Worm (Caenorhabditis elegans): Measurements from ENCODE around the gene srbc-56.
"Not testable (repeated sequence)": the region's sequence is repeated elsewhere in the genome, so short reads cannot be mapped to it uniquely, and the experiment has no call there.

srbc-56 gene

DNA sequence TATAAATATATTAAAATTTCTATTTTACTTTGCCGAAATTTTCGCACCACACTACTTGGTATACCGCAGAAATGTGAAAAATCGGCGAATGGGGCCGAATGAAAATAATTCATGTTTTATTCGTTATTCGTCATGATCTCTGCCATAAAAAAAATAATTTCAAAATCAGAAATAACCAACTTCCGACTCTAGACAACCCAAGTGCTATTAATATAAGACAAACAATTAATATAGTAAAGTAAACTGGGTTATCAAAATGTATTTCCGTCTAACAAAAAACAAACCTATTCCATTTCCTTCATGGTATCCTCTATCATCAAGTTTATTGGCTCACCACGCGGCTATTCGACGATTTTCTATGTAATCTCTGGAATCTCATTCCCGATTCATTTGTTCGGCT, 34.4 kb upstream of the srbc-56 start, which contains the start of gene srh-293:
Gene srh-293 (plus strand): TSS at position 301 of the 400 bp plus-strand sequence.
- TF ChIP-seq C08G9.2 (tag; optimal IDR thresholded peaks at IDR 0.05): no peak
- no peak for TF ChIP-seq pros-1 (tag; optimal IDR thresholded peaks at IDR 0.05)
- no peak for TF ChIP-seq nfya-1 (tag; optimal IDR thresholded peaks at IDR 0.05)
- TF ChIP-seq ceh-22 (tag; optimal IDR thresholded peaks at IDR 0.05): no peak
- no peak for TF ChIP-seq mec-3 (tag; optimal IDR thresholded peaks at IDR 0.05; ENCODE audit: borderline replicate concordance)
- TF ChIP-seq elt-2 (tag; optimal IDR thresholded peaks at IDR 0.05): no peak
- no peak for TF ChIP-seq hlh-13 (GFP tag; optimal IDR thresholded peaks at IDR 0.05)
- no peak for TF ChIP-seq elt-4 (tag; optimal IDR thresholded peaks at IDR 0.05)

DNA sequence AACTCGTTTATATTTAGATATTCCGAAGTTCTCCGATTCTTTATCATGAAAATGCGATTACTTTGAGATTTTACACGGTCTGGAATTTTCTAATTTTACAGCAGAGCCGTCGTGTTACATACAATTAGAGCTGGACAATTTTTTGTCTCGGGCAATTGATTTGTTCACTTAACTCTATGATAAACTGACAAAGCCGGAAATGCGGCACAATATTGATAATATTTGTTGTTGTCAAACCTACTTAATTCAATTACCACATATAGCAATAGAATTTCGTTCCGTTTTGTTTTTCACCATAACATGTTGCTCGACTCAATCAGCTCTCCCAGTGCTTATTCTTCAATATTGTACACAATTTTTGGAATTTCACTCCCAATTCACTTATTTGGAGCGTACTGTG, 31.6 kb upstream of the srbc-56 start, which contains the start of gene srh-299:
Gene srh-299 (plus strand): TSS at position 301 of the 400 bp plus-strand sequence.
- no peak for TF ChIP-seq sdc-2 (tag; optimal IDR thresholded peaks at IDR 0.05)
- no peak for TF ChIP-seq ttx-3 (tag; optimal IDR thresholded peaks at IDR 0.05)
- no peak for TF ChIP-seq ceh-34 (tag; optimal IDR thresholded peaks at IDR 0.05)
- TF ChIP-seq unc-3 (GFP tag; conservative IDR thresholded peaks at IDR 0.05): no peak
- no peak for TF ChIP-seq unc-3 (tag; optimal IDR thresholded peaks at IDR 0.05)
- no peak for TF ChIP-seq eyg-1 (tag; optimal IDR thresholded peaks at IDR 0.05)

DNA sequence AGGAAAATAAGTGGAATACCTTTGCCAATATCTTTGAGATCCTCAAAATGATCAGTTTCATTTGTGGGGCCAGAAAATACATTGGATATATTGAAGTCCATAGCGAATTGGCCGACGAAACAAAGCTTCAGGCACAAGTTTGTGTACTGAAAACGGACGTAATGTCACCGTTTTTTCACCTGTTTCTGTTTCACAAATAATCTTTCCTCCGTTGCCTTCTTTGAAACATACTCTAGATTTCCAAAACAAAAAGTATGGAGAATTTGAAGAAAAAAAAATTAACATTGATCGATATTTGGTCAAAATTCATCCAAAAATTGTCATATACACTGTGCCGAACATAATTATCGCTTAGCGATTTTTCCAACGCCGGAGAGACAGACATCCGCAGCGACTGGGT, 31.1 kb upstream of the srbc-56 start, which contains the start of gene srz-12:
Gene srz-12 (minus strand): TSS at position 101 of the 400 bp plus-strand sequence.
- TF ChIP-seq ceh-22 (tag; optimal IDR thresholded peaks at IDR 0.05) (no peak), F13H6.1 (tag; optimal IDR thresholded peaks at IDR 0.05) (no peak), unc-55 (GFP tag; optimal IDR thresholded peaks at IDR 0.05) (no peak), lin-11 (tag; optimal IDR thresholded peaks at IDR 0.05) (no peak), tbx-2 (tag; optimal IDR thresholded peaks at IDR 0.05) (no peak), elt-2 (tag; optimal IDR thresholded peaks at IDR 0.05) (no peak), lim-6 (tag; optimal IDR thresholded peaks at IDR 0.05) (no peak), ceh-6 (GFP tag; optimal IDR thresholded peaks at IDR 0.05) (no peak), nhr-11 (tag; optimal IDR thresholded peaks at IDR 0.05) (no peak), npax-4 (tag; optimal IDR thresholded peaks at IDR 0.05) (no peak), tbx-7 (tag; optimal IDR thresholded peaks at IDR 0.05) (no peak), dmd-4 (tag; optimal IDR thresholded peaks at IDR 0.05; ENCODE audit: borderline replicate concordance) (no peak), hlh-8 (tag; optimal IDR thresholded peaks at IDR 0.05) (no peak), pax-1 (tag; optimal IDR thresholded peaks at IDR 0.05) (no peak)

DNA sequence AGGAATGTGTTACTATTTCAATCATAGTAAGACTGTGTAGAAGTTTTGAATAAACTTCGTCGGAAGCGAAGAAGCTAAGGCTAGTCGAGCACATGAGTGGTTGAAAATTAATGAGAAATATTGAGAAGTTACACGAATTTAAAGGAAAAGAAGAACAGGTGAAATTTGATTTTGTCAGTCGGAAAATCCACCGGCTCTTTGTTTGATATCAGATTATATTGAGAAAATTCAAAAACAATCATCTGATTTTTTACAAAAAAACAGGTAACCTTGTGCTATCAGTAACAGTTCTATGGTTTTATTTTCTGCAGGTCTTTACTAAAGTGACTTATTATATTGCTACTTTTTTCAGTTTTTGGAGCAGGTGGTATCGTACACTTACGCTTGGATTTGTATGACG, 26.8 kb upstream of the srbc-56 start, which contains the start of gene srh-148:
Gene srh-148 (minus strand): TSS at position 101 of the 400 bp plus-strand sequence.
- TF ChIP-seq unc-42 (tag; optimal IDR thresholded peaks at IDR 0.05) (no peak), pqm-1 (tag; optimal IDR thresholded peaks at IDR 0.05) (no peak), ceh-19 (GFP tag; optimal IDR thresholded peaks at IDR 0.05) (no peak), ceh-30 (tag; optimal IDR thresholded peaks at IDR 0.05) (no peak), rnt-1 (tag; optimal IDR thresholded peaks at IDR 0.05) (no peak), nhr-232 (tag; optimal IDR thresholded peaks at IDR 0.05) (no peak), unc-3 (GFP tag; conservative IDR thresholded peaks at IDR 0.05) (no peak), unc-3 (tag; optimal IDR thresholded peaks at IDR 0.05) (no peak), tbx-7 (tag; optimal IDR thresholded peaks at IDR 0.05) (no peak)

DNA sequence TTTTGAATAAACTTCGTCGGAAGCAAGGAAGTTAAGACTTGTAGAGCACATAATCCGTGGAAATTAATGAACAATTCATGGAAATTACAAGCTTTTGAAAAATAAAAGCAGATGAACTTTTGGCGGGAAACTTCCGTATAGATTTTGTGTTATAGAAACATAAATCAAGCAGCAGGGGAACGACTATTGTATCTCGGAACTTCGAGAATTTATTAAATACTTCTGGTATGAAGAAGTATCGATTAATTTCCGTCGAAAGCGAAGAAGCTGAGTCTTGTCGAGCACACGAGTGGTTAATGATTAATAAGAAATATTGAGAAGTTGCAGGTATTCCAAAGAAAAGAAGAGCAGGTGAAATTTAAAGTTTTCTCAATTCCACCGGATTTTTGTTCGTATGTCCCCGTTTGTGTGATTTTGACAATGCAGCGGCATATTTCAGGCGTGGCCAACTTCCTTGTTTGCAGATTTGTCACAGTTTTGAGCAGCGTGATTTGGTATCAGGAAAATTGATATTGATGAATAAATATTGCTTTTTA, 18.9 kb upstream of the srbc-56 start, which contains the start of gene srh-147:
Gene srh-147 (minus strand): TSS at position 51 of the 536 bp plus-strand sequence.
- TF ChIP-seq fkh-10 (GFP tag; optimal IDR thresholded peaks at IDR 0.05); ceh-30 (tag; optimal IDR thresholded peaks at IDR 0.05); pros-1 (tag; optimal IDR thresholded peaks at IDR 0.05): not testable (repeated sequence)

Data from whole organism, late embryonic.